Worm (Caenorhabditis elegans) whole organism, mixed stage, embryonic: ENCODE results near the gene pgp-13.

Experiments
- M03D4.4 ChIP-seq: sonication (generic microtip); optimal IDR thresholded peaks from 2 replicates; lab custom pipeline; 2017; ENCODE audit warnings: mild to moderate bottlenecking, missing genetic modification characterization, missing compliant biosample characterization
- bed-3 ChIP-seq: fragments of 200-800 bp; sonication (Bioruptor generic); optimal IDR thresholded peaks from 3 replicates; lab custom pipeline; 2018; ENCODE audit warnings: mild to moderate bottlenecking, missing genetic modification characterization, moderate library complexity, missing compliant biosample characterization
- blmp-1 ChIP-seq: fragments of 150-350 bp; optimal IDR thresholded peaks from 2 replicates; lab custom pipeline; 2014; ENCODE audit warnings: missing biosample characterization, missing genetic modification characterization
- ceh-39 ChIP-seq: fragments of 150-350 bp; optimal IDR thresholded peaks from 2 replicates; lab custom pipeline; 2014; ENCODE audit warnings: missing biosample characterization, missing genetic modification characterization
- ceh-43 ChIP-seq: fragments of 200-800 bp; sonication (Bioruptor generic); optimal IDR thresholded peaks from 2 replicates; lab custom pipeline; 2018; ENCODE audit warnings: mild to moderate bottlenecking, missing genetic modification characterization, moderate library complexity, missing compliant biosample characterization
- ceh-83 ChIP-seq: fragments of 200-800 bp; sonication (Bioruptor generic); optimal IDR thresholded peaks from 2 replicates; lab custom pipeline; 2018; ENCODE audit warnings: mild to moderate bottlenecking, missing genetic modification characterization, missing compliant biosample characterization
- ces-1 ChIP-seq: fragments of 150-350 bp; optimal IDR thresholded peaks from 2 replicates; lab custom pipeline; 2014; ENCODE audit warnings: missing biosample characterization, missing genetic modification reagents, missing genetic modification characterization
- cnd-1 ChIP-seq: fragments of 200-800 bp; sonication (Bioruptor generic); optimal IDR thresholded peaks from 2 replicates; lab custom pipeline; 2018; ENCODE audit warnings: mild to moderate bottlenecking, missing genetic modification characterization, missing compliant biosample characterization
- drap-1 ChIP-seq: fragments of 200-800 bp; sonication (Bioruptor generic); optimal IDR thresholded peaks from 3 replicates; lab custom pipeline; 2018; ENCODE audit warnings: mild to moderate bottlenecking, missing genetic modification characterization, missing compliant biosample characterization
- elt-1 ChIP-seq: sonication (generic microtip); optimal IDR thresholded peaks from 2 replicates; lab custom pipeline; 2017; ENCODE audit warnings: missing genetic modification characterization, mild to moderate bottlenecking, missing compliant biosample characterization, antibody characterized with exemption, moderate library complexity, borderline replicate concordance; ENCODE audit not compliant: insufficient read depth
- elt-3 ChIP-seq: fragments of 150-350 bp; optimal IDR thresholded peaks from 2 replicates; lab custom pipeline; 2014; ENCODE audit warnings: missing biosample characterization, missing genetic modification characterization
- flh-1 ChIP-seq: fragments of 200-800 bp; sonication (Bioruptor generic); optimal IDR thresholded peaks from 2 replicates; lab custom pipeline; 2018; ENCODE audit warnings: mild to moderate bottlenecking, missing genetic modification characterization, moderate library complexity, missing compliant biosample characterization
- ham-2 ChIP-seq: fragments of 200-800 bp; sonication (Bioruptor generic); optimal IDR thresholded peaks from 2 replicates; lab custom pipeline; 2018; ENCODE audit warnings: mild to moderate bottlenecking, missing genetic modification characterization, missing compliant biosample characterization
- hlh-1 ChIP-seq: fragments of 150-350 bp; optimal IDR thresholded peaks from 2 replicates; lab custom pipeline; 2014; ENCODE audit warnings: missing biosample characterization, missing genetic modification reagents, missing genetic modification characterization
- lin-13 ChIP-seq: fragments of 150-350 bp; optimal IDR thresholded peaks from 2 replicates; lab custom pipeline; 2014; ENCODE audit warnings: missing biosample characterization, missing genetic modification characterization
- lin-32 ChIP-seq: fragments of 200-800 bp; sonication (Bioruptor generic); optimal IDR thresholded peaks from 2 replicates; lab custom pipeline; 2018; ENCODE audit warnings: mild to moderate bottlenecking, missing genetic modification characterization, missing compliant biosample characterization
- lsy-2 ChIP-seq: fragments of 150-350 bp; optimal IDR thresholded peaks from 2 replicates; lab custom pipeline; 2014; ENCODE audit warnings: missing biosample characterization, missing genetic modification characterization
- mab-5 ChIP-seq: fragments of 150-350 bp; optimal IDR thresholded peaks from 2 replicates; lab custom pipeline; 2014; ENCODE audit warnings: missing biosample characterization, missing genetic modification characterization
- mep-1 ChIP-seq: fragments of 150-350 bp; optimal IDR thresholded peaks from 2 replicates; lab custom pipeline; 2017; ENCODE audit warnings: missing biosample characterization, missing genetic modification reagents, missing genetic modification characterization, inconsistent platforms
- mls-2 ChIP-seq: sonication (generic microtip); optimal IDR thresholded peaks from 2 replicates; lab custom pipeline; 2016; ENCODE audit warnings: mild to moderate bottlenecking, missing genetic modification characterization, moderate library complexity, missing compliant biosample characterization
- nhr-12 ChIP-seq: fragments of 150-350 bp; optimal IDR thresholded peaks from 2 replicates; lab custom pipeline; 2014; ENCODE audit warnings: missing biosample characterization, missing genetic modification characterization
- nhr-2 ChIP-seq: fragments of 150-350 bp; optimal IDR thresholded peaks from 2 replicates; lab custom pipeline; 2014; ENCODE audit warnings: missing biosample characterization, missing genetic modification characterization
- nhr-237 ChIP-seq: fragments of 150-350 bp; optimal IDR thresholded peaks from 2 replicates; lab custom pipeline; 2014; ENCODE audit warnings: missing biosample characterization, missing genetic modification characterization
- nhr-28 ChIP-seq: fragments of 150-350 bp; optimal IDR thresholded peaks from 2 replicates; lab custom pipeline; 2014; ENCODE audit warnings: missing biosample characterization, missing genetic modification characterization
- nhr-76 ChIP-seq: sonication (generic microtip); optimal IDR thresholded peaks from 2 replicates; lab custom pipeline; 2017; ENCODE audit warnings: missing biosample characterization, missing genetic modification characterization
- pha-4 ChIP-seq: fragments of 150-350 bp; optimal IDR thresholded peaks from 2 replicates; lab custom pipeline; 2018; ENCODE audit warnings: missing biosample characterization, missing genetic modification reagents, missing genetic modification characterization
- sem-2 ChIP-seq: fragments of 200-800 bp; sonication (Bioruptor generic); optimal IDR thresholded peaks from 2 replicates; lab custom pipeline; 2018; ENCODE audit warnings: mild to moderate bottlenecking, missing genetic modification characterization, missing compliant biosample characterization
- snpc-4 ChIP-seq: fragments of 150-350 bp; optimal IDR thresholded peaks from 2 replicates; lab custom pipeline; 2014; ENCODE audit warnings: missing biosample characterization, missing genetic modification characterization
- sptf-1 ChIP-seq: sonication (generic microtip); optimal IDR thresholded peaks from 2 replicates; lab custom pipeline; 2017; ENCODE audit warnings: mild to moderate bottlenecking, missing genetic modification characterization, moderate library complexity, missing compliant biosample characterization
- tbx-8 ChIP-seq: fragments of 200-800 bp; sonication (Bioruptor generic); optimal IDR thresholded peaks from 2 replicates; lab custom pipeline; 2018; ENCODE audit warnings: mild to moderate bottlenecking, missing genetic modification characterization, moderate library complexity, missing compliant biosample characterization
- unc-120 ChIP-seq: sonication (generic microtip); optimal IDR thresholded peaks from 2 replicates; lab custom pipeline; 2017; ENCODE audit warnings: missing genetic modification characterization, missing compliant biosample characterization; ENCODE audit not compliant: poor library complexity, severe bottlenecking
- unc-39 ChIP-seq: fragments of 150-350 bp; optimal IDR thresholded peaks from 2 replicates; lab custom pipeline; 2014; ENCODE audit warnings: missing biosample characterization, missing genetic modification characterization
- unc-62 ChIP-seq: fragments of 150-350 bp; optimal IDR thresholded peaks from 2 replicates; lab custom pipeline; 2014; ENCODE audit warnings: missing biosample characterization, missing genetic modification reagents, missing genetic modification characterization
- zip-8 ChIP-seq: fragments of 150-350 bp; optimal IDR thresholded peaks from 2 replicates; lab custom pipeline; 2014; ENCODE audit warnings: missing biosample characterization, missing genetic modification characterization
- ztf-11 ChIP-seq: fragments of 150-350 bp; optimal IDR thresholded peaks from 2 replicates; lab custom pipeline; 2014; ENCODE audit warnings: missing biosample characterization, missing genetic modification characterization

pgp-13 gene

DNA sequence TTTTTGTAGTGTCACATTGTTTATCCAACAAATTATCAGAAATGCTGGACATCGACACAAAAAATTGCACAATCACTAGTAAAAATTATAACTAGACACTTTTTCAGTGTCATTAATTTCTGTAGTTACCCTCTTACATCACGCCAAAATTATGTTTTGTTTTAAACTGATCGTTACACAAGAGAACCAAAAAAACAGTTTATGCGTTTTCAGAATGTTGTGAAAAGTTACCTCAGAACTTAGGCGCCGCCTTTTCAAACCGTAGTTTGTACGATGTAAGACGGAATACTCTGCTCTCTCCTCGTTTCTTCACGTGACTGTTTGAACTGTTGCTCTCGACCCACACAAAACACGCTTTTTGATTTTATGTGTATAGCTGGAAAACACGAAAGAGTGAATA lies at the start of gene pgp-13:
Gene pgp-13 (plus strand): TSS at position 301 of the 400 bp plus-strand sequence.
- no peak for TF ChIP-seq M03D4.4 (tag; lab: Kevin White, UChicago)
- no peak for TF ChIP-seq mep-1 (tag; lab: Kevin White, UChicago)
- TF ChIP-seq elt-1 (tag; lab: Kevin White, UChicago), result no peak
- TF ChIP-seq nhr-12 (tag; lab: Kevin White, UChicago), result no peak
- TF ChIP-seq, all 35 proteins: peak for 0

DNA sequence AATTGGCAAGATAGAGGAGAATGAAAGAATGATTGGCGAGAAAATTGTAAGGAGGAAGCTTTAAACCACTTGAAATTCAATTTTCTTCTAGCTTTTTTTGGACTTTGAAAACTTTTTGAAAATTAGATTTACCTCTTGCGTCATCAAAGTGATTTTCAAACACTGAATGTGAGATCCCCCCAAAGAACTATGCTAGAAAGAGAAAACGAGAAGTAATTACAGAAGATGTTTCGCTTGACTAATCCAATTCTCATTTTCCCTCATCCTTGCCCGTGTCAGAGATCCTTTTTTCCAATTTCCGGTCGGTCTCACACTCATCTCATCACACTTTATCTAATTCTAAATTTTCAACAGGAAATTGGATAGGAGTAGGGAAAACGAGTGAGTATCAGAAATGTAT lies 48.7 kb upstream of the pgp-13 start:
- peak; percentile 40 for TF ChIP-seq zip-8 (tag; lab: Kevin White, UChicago)
- TF ChIP-seq nhr-28 (tag; lab: Kevin White, UChicago), result no peak
- TF ChIP-seq ces-1 (GFP tag; lab: Kevin White, UChicago), result peak; percentile 86
- no peak for TF ChIP-seq hlh-1 (tag; lab: Kevin White, UChicago)
- TF ChIP-seq, all 35 proteins: peak for 2

DNA sequence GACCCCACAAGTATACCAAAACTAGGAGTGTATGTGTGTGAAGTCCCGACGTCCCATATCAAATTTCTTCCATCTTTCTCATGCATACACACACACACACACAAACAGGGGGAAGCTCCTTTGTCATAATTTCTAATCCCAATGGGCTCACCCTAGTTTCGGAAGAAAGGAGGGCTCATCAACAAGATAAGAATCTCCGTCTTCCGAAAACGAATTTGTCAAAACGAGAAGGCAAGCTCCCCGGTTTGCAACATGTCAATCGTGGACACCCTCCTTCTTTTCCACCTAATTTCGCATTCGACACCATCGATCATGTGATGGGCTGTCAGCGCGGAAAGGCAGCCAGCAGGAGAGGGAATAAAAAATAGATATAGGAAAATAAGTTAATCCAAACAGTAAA lies 48.2 kb upstream of the pgp-13 start:
- TF ChIP-seq mep-1 (tag; lab: Kevin White, UChicago) (peak; percentile 19), mab-5 (tag; lab: Kevin White, UChicago) (peak; percentile 34), elt-1 (tag; lab: Kevin White, UChicago) (peak; percentile 62), unc-120 (tag; lab: Kevin White, UChicago) (no peak), unc-62 (peak; percentile 97), nhr-237 (tag; lab: Kevin White, UChicago) (no peak)

DNA sequence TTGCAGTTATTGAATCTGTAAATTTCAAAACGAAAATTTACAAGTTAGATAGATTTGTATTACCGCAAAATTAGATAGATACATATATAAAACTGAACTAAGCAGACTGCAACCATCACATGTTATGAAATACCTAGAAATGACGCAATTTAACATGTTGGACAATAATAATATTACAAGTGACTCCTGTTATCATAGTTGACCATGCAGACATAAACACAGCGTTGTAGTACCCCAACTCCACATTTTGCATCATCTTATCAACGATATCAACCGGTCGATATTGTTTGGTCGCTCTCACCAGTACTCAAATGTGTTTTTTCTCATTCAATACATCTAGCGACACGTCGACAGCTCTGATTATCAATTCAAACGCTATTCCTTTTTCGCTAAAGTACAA lies 47.2 kb upstream of the pgp-13 start, which contains the start of gene ugt-50:
Gene ugt-50 (plus strand): TSS at position 268 of the 400 bp plus-strand sequence.
- TF ChIP-seq ceh-83 (GFP tag; lab: Kevin White, UChicago), result no peak
- TF ChIP-seq nhr-28 (tag; lab: Kevin White, UChicago), result no peak
- no peak for TF ChIP-seq nhr-237 (tag; lab: Kevin White, UChicago)
- TF ChIP-seq pha-4 (tag; lab: Kevin White, UChicago), result no peak
- TF ChIP-seq nhr-76 (tag; lab: Kevin White, UChicago), result no peak

DNA sequence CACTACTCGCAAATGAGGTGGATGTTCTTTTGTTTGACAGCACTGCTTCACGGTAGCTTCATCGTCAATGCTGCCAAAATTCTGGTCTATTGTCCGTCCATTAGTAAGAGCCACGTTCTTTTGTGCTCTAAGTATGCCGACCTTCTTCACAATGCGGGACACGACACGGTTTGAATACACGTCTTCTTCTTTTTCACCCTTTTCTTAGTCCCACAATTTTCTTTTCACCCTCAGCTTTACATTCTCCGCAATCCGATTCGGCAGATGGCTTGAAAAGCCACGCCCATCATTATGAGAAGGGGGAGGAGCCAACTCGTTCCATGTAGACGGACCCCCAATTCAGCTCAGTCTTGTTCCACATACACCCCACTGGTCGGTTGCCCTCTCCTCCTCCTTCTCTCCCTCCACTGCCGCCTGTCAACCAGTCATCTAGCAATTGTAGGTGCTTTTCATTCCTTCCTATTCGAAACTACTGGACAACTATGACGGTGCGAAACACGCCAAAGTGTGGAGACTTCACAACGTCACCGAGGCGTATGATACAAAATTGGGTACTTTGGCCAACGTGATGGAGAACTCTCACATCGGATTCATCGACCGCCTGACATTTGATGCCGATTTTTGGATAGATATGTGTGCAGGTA lies 46.7 kb upstream of the pgp-13 start:
- TF ChIP-seq ztf-11 (tag; lab: Kevin White, UChicago), result peak; percentile 30
- peak; percentile 73 for TF ChIP-seq ceh-83 (GFP tag; lab: Kevin White, UChicago)
- peak; percentile 23 for TF ChIP-seq lin-32
- no peak for TF ChIP-seq nhr-12 (tag; lab: Kevin White, UChicago)
- TF ChIP-seq nhr-76 (tag; lab: Kevin White, UChicago), result no peak
- TF ChIP-seq drap-1 (GFP tag; lab: Kevin White, UChicago), result no peak
- TF ChIP-seq elt-1 (tag; lab: Kevin White, UChicago), result no peak
- TF ChIP-seq elt-3 (tag; lab: Kevin White, UChicago), result no peak
- no peak for TF ChIP-seq zip-8 (tag; lab: Kevin White, UChicago)
- TF ChIP-seq hlh-1 (tag; lab: Kevin White, UChicago), result no peak
- TF ChIP-seq unc-39 (tag; lab: Kevin White, UChicago), result no peak
- TF ChIP-seq tbx-8 (GFP tag; lab: Kevin White, UChicago), result peak; percentile 3
- TF ChIP-seq ceh-43 (GFP tag; lab: Kevin White, UChicago), result peak; percentile 24
- peak; percentile 3 for TF ChIP-seq lin-13 (tag; lab: Kevin White, UChicago)
- peak; percentile 36 for TF ChIP-seq sem-2 (GFP tag; lab: Kevin White, UChicago)
- peak; percentile 86 for TF ChIP-seq mls-2
- TF ChIP-seq bed-3 (GFP tag; lab: Kevin White, UChicago), result no peak
- TF ChIP-seq blmp-1 (tag; lab: Kevin White, UChicago), result no peak
- TF ChIP-seq ceh-39 (tag; lab: Kevin White, UChicago), result no peak
- TF ChIP-seq nhr-2, result no peak
- peak; percentile 5 for TF ChIP-seq unc-120 (tag; lab: Kevin White, UChicago)
- TF ChIP-seq lsy-2 (tag; lab: Kevin White, UChicago), result no peak
- no peak for TF ChIP-seq M03D4.4 (tag; lab: Kevin White, UChicago)
- TF ChIP-seq nhr-28 (tag; lab: Kevin White, UChicago), result no peak
- TF ChIP-seq ces-1 (GFP tag; lab: Kevin White, UChicago), result peak; percentile 71
- no peak for TF ChIP-seq nhr-237 (tag; lab: Kevin White, UChicago)
- TF ChIP-seq flh-1 (GFP tag; lab: Kevin White, UChicago), result no peak
- peak; percentile 31 for TF ChIP-seq ham-2
- peak; percentile 60 for TF ChIP-seq cnd-1 (tag; lab: Kevin White, UChicago)
- no peak for TF ChIP-seq mep-1 (tag; lab: Kevin White, UChicago)
- peak; percentile 54 for TF ChIP-seq sptf-1 (tag; lab: Kevin White, UChicago)
- no peak for TF ChIP-seq snpc-4
- TF ChIP-seq unc-62, result no peak
- TF ChIP-seq mab-5 (tag; lab: Kevin White, UChicago), result no peak
- no peak for TF ChIP-seq pha-4 (tag; lab: Kevin White, UChicago)
